Fruit fly (Drosophila melanogaster): ENCODE results near the gene srl.

srl gene

dm6 chr3R:4445083-4445482 is 15.9 kb upstream of the srl start:
- TF ChIP-seq Pif1A (GFP tag; optimal IDR thresholded peaks at IDR 0.05) (no peak), rn (GFP tag; IDR thresholded peaks at IDR 0.05) (no peak), Ets98B (GFP tag; IDR thresholded peaks at IDR 0.05) (no peak), CG10348 (GFP tag; IDR thresholded peaks at IDR 0.05) (no peak), Snoo (tag; optimal IDR thresholded peaks at IDR 0.05) (no peak)

dm6 chr3R:4437817-4438216 is 8.7 kb upstream of the srl start:
- TF ChIP-seq CG32121 (GFP tag; IDR thresholded peaks at IDR 0.05) (no peak), CG8159 (tag; optimal IDR thresholded peaks at IDR 0.05) (no peak), Pif1B (GFP tag; optimal IDR thresholded peaks at IDR 0.05) (no peak), CG12605 (GFP tag; IDR thresholded peaks at IDR 0.05) (no peak), Snoo (tag; optimal IDR thresholded peaks at IDR 0.05) (no peak), Ets98B (GFP tag; IDR thresholded peaks at IDR 0.05) (no peak), Pif1A (GFP tag; optimal IDR thresholded peaks at IDR 0.05) (no peak), EcR (GFP tag; optimal IDR thresholded peaks at IDR 0.05) (no peak), CG17806 (tag; optimal IDR thresholded peaks at IDR 0.05) (no peak), CG8301 (tag; optimal IDR thresholded peaks at IDR 0.05) (no peak), fd96Ca (GFP tag; IDR thresholded peaks at IDR 0.05) (no peak), rn (GFP tag; IDR thresholded peaks at IDR 0.05) (no peak), CG13204 (GFP tag; optimal IDR thresholded peaks at IDR 0.05) (no peak), CG10348 (GFP tag; IDR thresholded peaks at IDR 0.05) (no peak), CG4496 (GFP tag; IDR thresholded peaks at IDR 0.05) (no peak), CG9948 (tag; optimal IDR thresholded peaks at IDR 0.05) (no peak)

- TF ChIP-seq CG15710 (tag; optimal IDR thresholded peaks at IDR 0.05) (peak; percentile 51), rn (GFP tag; IDR thresholded peaks at IDR 0.05) (0 out of 2 replicates have a peak, but pooled peaks have one; percentile 37), CG32121 (GFP tag; IDR thresholded peaks at IDR 0.05) (no peak), CG17806 (tag; optimal IDR thresholded peaks at IDR 0.05) (peak; percentile 36), fd96Ca (GFP tag; IDR thresholded peaks at IDR 0.05) (peak; percentile 34; the same call in 1 of the 3 replicates), gl (tag; optimal IDR thresholded peaks at IDR 0.05) (no peak), CG4496 (GFP tag; IDR thresholded peaks at IDR 0.05) (peak; percentile 45; the same call in 1 of the 3 replicates)
These were observed 8.0 kb upstream of the srl start, which contains the start of the genes Lipt2 and CG14650 for dm6 chr3R:4437113-4437512. Gene Lipt2 (minus strand): TSS chr3R:4437329. Gene CG14650 (plus strand): TSS chr3R:4437387.

- TF ChIP-seq Ets98B (GFP tag; IDR thresholded peaks at IDR 0.05) (0 out of 2 replicates have a peak, but pooled peaks have one; percentile 48), fd96Ca (GFP tag; IDR thresholded peaks at IDR 0.05) (peak; percentile 55; the same call in 2 of the 3 replicates), CG8301 (tag; optimal IDR thresholded peaks at IDR 0.05) (no peak), gl (tag; optimal IDR thresholded peaks at IDR 0.05) (peak; percentile 33), CG12605 (GFP tag; IDR thresholded peaks at IDR 0.05) (peak; percentile 14; the same call in 1 of the 2 replicates), Pif1A (GFP tag; optimal IDR thresholded peaks at IDR 0.05) (no peak), CG17806 (tag; optimal IDR thresholded peaks at IDR 0.05) (no peak), EcR (GFP tag; optimal IDR thresholded peaks at IDR 0.05) (peak; percentile 76), CG13204 (GFP tag; optimal IDR thresholded peaks at IDR 0.05) (no peak), CG32121 (GFP tag; IDR thresholded peaks at IDR 0.05) (peak; percentile 44), Snoo (tag; optimal IDR thresholded peaks at IDR 0.05) (peak; percentile 63), CG9948 (tag; optimal IDR thresholded peaks at IDR 0.05) (no peak), CG8159 (tag; optimal IDR thresholded peaks at IDR 0.05) (no peak), CG14655 (GFP tag; optimal IDR thresholded peaks at IDR 0.05) (no peak), CG4496 (GFP tag; IDR thresholded peaks at IDR 0.05) (peak; percentile 65), D1 (tag; optimal IDR thresholded peaks at IDR 0.05) (no peak), CG10348 (GFP tag; IDR thresholded peaks at IDR 0.05) (no peak), CG34367 (tag; optimal IDR thresholded peaks at IDR 0.05) (no peak), rn (GFP tag; IDR thresholded peaks at IDR 0.05) (no peak), Pif1B (GFP tag; optimal IDR thresholded peaks at IDR 0.05) (no peak), CG15710 (tag; optimal IDR thresholded peaks at IDR 0.05) (peak; percentile 49)
These were observed 4.4 kb upstream of the srl start, which contains the start of the genes eIF3a and CG1074 for dm6 chr3R:4433441-4434077. Gene eIF3a (minus strand): TSS chr3R:4433895. Gene CG1074 (plus strand): TSS chr3R:4433965.

- TF ChIP-seq CG17806 (tag; optimal IDR thresholded peaks at IDR 0.05), result no peak
- no peak for TF ChIP-seq rn (GFP tag; IDR thresholded peaks at IDR 0.05)
These were observed 2.4 kb downstream of the srl start, which contains the start of gene CG31525 for dm6 chr3R:4426730-4427129. Gene CG31525 (plus strand): TSS chr3R:4427030.

dm6 chr3R:4419482-4419881 is 9.7 kb downstream of the srl start, which contains the start of gene CG32944:
Gene CG32944 (minus strand): TSS chr3R:4419578.
- TF ChIP-seq D1 (tag; optimal IDR thresholded peaks at IDR 0.05) (no peak), CG32121 (GFP tag; IDR thresholded peaks at IDR 0.05) (no peak), Pif1B (GFP tag; optimal IDR thresholded peaks at IDR 0.05) (no peak), Ets98B (GFP tag; IDR thresholded peaks at IDR 0.05) (no peak), CG13204 (GFP tag; optimal IDR thresholded peaks at IDR 0.05) (no peak), CG34367 (tag; optimal IDR thresholded peaks at IDR 0.05) (no peak), CG15710 (tag; optimal IDR thresholded peaks at IDR 0.05) (no peak)

dm6 chr3R:4416138-4416537 is 13.0 kb downstream of the srl start, which contains the start of gene CG31528:
Gene CG31528 (plus strand): TSS chr3R:4416438.
- TF ChIP-seq Ets98B (GFP tag; IDR thresholded peaks at IDR 0.05) (no peak), D1 (tag; optimal IDR thresholded peaks at IDR 0.05) (no peak), rn (GFP tag; IDR thresholded peaks at IDR 0.05) (no peak), CG8159 (tag; optimal IDR thresholded peaks at IDR 0.05) (no peak), CG14655 (GFP tag; optimal IDR thresholded peaks at IDR 0.05) (no peak), Pif1B (GFP tag; optimal IDR thresholded peaks at IDR 0.05) (no peak)
